Worm (Caenorhabditis elegans) whole organism, late embryonic: Measurements from ENCODE around the gene R05A10.7.

Source experiments
- C08G9.2 ChIP-seq: sonication (generic microtip); optimal IDR thresholded peaks from 2 replicates; lab custom pipeline; 2016; ENCODE audit warnings: mild to moderate bottlenecking, missing genetic modification characterization, moderate library complexity, missing compliant biosample characterization
- C38D4.7 ChIP-seq: fragments of 200-800 bp; sonication (Bioruptor generic); optimal IDR thresholded peaks from 2 replicates; lab custom pipeline; 2018; ENCODE audit warnings: mild to moderate bottlenecking, missing genetic modification characterization, moderate library complexity, missing compliant biosample characterization
- F13H6.1 ChIP-seq: sonication (generic microtip); optimal IDR thresholded peaks from 2 replicates; lab custom pipeline; 2016; ENCODE audit warnings: missing genetic modification characterization, missing compliant biosample characterization
- T23F11.4 ChIP-seq: fragments of 200-800 bp; sonication (Bioruptor generic); optimal IDR thresholded peaks from 2 replicates; lab custom pipeline; 2018; ENCODE audit warnings: mild to moderate bottlenecking, missing genetic modification characterization, missing compliant biosample characterization
- ahr-1 ChIP-seq: sonication (generic microtip); optimal IDR thresholded peaks from 2 replicates; lab custom pipeline; 2016; ENCODE audit warnings: missing genetic modification characterization, missing compliant biosample characterization
- ceh-14 ChIP-seq: sonication (generic microtip); optimal IDR thresholded peaks from 2 replicates; lab custom pipeline; 2016; ENCODE audit warnings: missing genotype, missing genetic modification characterization, missing compliant biosample characterization
- ceh-18 ChIP-seq: sonication (generic microtip); optimal IDR thresholded peaks from 2 replicates; lab custom pipeline; 2016; ENCODE audit warnings: missing genetic modification characterization, missing compliant biosample characterization
- ceh-19 ChIP-seq: fragments of 200-800 bp; sonication (Bioruptor generic); optimal IDR thresholded peaks from 2 replicates; lab custom pipeline; 2018; ENCODE audit warnings: mild to moderate bottlenecking, missing genetic modification characterization, missing compliant biosample characterization
- ceh-2 ChIP-seq: sonication (generic microtip); optimal IDR thresholded peaks from 2 replicates; lab custom pipeline; 2016; ENCODE audit warnings: missing genotype, missing genetic modification characterization, missing compliant biosample characterization
- ceh-34 ChIP-seq: sonication (generic microtip); optimal IDR thresholded peaks from 2 replicates; lab custom pipeline; 2016; ENCODE audit warnings: mild to moderate bottlenecking, missing genetic modification characterization, missing compliant biosample characterization
- dve-1 ChIP-seq: sonication (generic microtip); optimal IDR thresholded peaks from 2 replicates; lab custom pipeline; 2017; ENCODE audit warnings: antibody characterized with exemption, mild to moderate bottlenecking, missing genetic modification characterization, missing compliant biosample characterization
- elt-2 ChIP-seq: sonication (generic microtip); optimal IDR thresholded peaks from 2 replicates; lab custom pipeline; 2016; ENCODE audit warnings: missing genetic modification reagents, missing genetic modification characterization, missing compliant biosample characterization
- elt-4 ChIP-seq: sonication (generic microtip); optimal IDR thresholded peaks from 2 replicates; lab custom pipeline; 2016; ENCODE audit warnings: missing genetic modification characterization, missing compliant biosample characterization
- ets-4 ChIP-seq: sonication (generic microtip); optimal IDR thresholded peaks from 2 replicates; lab custom pipeline; 2016; ENCODE audit warnings: missing genetic modification characterization, missing compliant biosample characterization
- fkh-6 ChIP-seq: sonication (generic microtip); optimal IDR thresholded peaks from 2 replicates; lab custom pipeline; 2016; ENCODE audit warnings: missing genetic modification characterization, missing compliant biosample characterization
- gmeb-2 ChIP-seq: sonication (generic microtip); optimal IDR thresholded peaks from 2 replicates; lab custom pipeline; 2016; ENCODE audit warnings: missing genetic modification characterization, inconsistent platforms, missing compliant biosample characterization
- hlh-30 ChIP-seq: sonication (generic microtip); optimal IDR thresholded peaks from 2 replicates; lab custom pipeline; 2017; ENCODE audit warnings: antibody characterized with exemption, missing genetic modification characterization, missing compliant biosample characterization; ENCODE audit not compliant: insufficient read depth
- lin-11 ChIP-seq: fragments of 200-800 bp; sonication (Bioruptor generic); optimal IDR thresholded peaks from 2 replicates; lab custom pipeline; 2018; ENCODE audit warnings: mild to moderate bottlenecking, missing genetic modification characterization, missing compliant biosample characterization
- mec-3 ChIP-seq: sonication (generic microtip); optimal IDR thresholded peaks from 2 replicates; lab custom pipeline; 2016; ENCODE audit warnings: borderline replicate concordance, missing genetic modification characterization, missing compliant biosample characterization
- nhr-232 ChIP-seq: sonication (generic microtip); optimal IDR thresholded peaks from 2 replicates; lab custom pipeline; 2016; ENCODE audit warnings: missing genetic modification characterization, missing compliant biosample characterization
- pag-3 ChIP-seq: sonication (generic microtip); optimal IDR thresholded peaks from 2 replicates; lab custom pipeline; 2016; ENCODE audit warnings: missing compliant biosample characterization, missing genetic modification characterization, borderline replicate concordance
- pha-2 ChIP-seq: sonication (generic microtip); optimal IDR thresholded peaks from 2 replicates; lab custom pipeline; 2017; ENCODE audit warnings: mild to moderate bottlenecking, missing genetic modification characterization, missing compliant biosample characterization
- pqm-1 ChIP-seq: sonication (generic microtip); optimal IDR thresholded peaks from 2 replicates; lab custom pipeline; 2016; ENCODE audit warnings: missing genetic modification characterization, missing compliant biosample characterization
- sdc-2 ChIP-seq: sonication (generic microtip); optimal IDR thresholded peaks from 2 replicates; lab custom pipeline; 2016; ENCODE audit warnings: missing genotype, missing genetic modification characterization, missing compliant biosample characterization
- sox-4 ChIP-seq: sonication (generic microtip); optimal IDR thresholded peaks from 2 replicates; lab custom pipeline; 2017; ENCODE audit warnings: mild to moderate bottlenecking, missing genetic modification characterization, inconsistent platforms, missing compliant biosample characterization
- syd-9 ChIP-seq: sonication (generic microtip); optimal IDR thresholded peaks from 2 replicates; lab custom pipeline; 2016; ENCODE audit warnings: mild to moderate bottlenecking, missing genetic modification characterization, moderate library complexity, missing compliant biosample characterization
- tbx-2 ChIP-seq: sonication (generic microtip); optimal IDR thresholded peaks from 2 replicates; lab custom pipeline; 2016; ENCODE audit warnings: missing genetic modification characterization, missing compliant biosample characterization
- unc-3 ChIP-seq, 2 experiments: fragments of 200-800 bp in 1 of 2; sonication (Bioruptor generic) in 1 of 2; sonication (generic microtip) in 1 of 2; conservative IDR thresholded peaks in 1 of 2; optimal IDR thresholded peaks in 1 of 2; 2 replicates each; pipeline versions ENCODE4 v1.3.6 to Lab custom; 2016 to 2022; ENCODE audit warnings: missing compliant biosample characterization in 2 of 2, missing genetic modification characterization in 2 of 2, missing genetic modification reagents in 1 of 2
- unc-42 ChIP-seq: sonication (generic microtip); optimal IDR thresholded peaks from 2 replicates; lab custom pipeline; 2016; ENCODE audit warnings: missing genotype, missing genetic modification characterization, missing compliant biosample characterization
- unc-86 ChIP-seq: sonication (generic microtip); optimal IDR thresholded peaks from 2 replicates; lab custom pipeline; 2016; ENCODE audit warnings: missing genetic modification characterization, missing compliant biosample characterization
- ztf-16 ChIP-seq: sonication (generic microtip); optimal IDR thresholded peaks from 2 replicates; lab custom pipeline; 2017; ENCODE audit warnings: missing genetic modification characterization, missing compliant biosample characterization

The R05A10.7 gene

ce11 chrIV:14162772-14163171 is at the start of gene R05A10.7:
Gene R05A10.7, minus strand, starts transcription at chrIV:14162872.
- no peak for TF ChIP-seq pag-3

ce11 chrIV:14203162-14203561 is 40.5 kb upstream of the R05A10.7 start, which contains the start of gene F02H6.3:
Gene F02H6.3, plus strand, starts transcription at chrIV:14203427.
- TF ChIP-seq ceh-18 (tag; lab: Kevin White, UChicago), result no peak
- TF ChIP-seq ceh-2 (tag; lab: Kevin White, UChicago), result no peak
- TF ChIP-seq elt-2 (tag; lab: Kevin White, UChicago), result no peak
- no peak for TF ChIP-seq dve-1 (tag; lab: Kevin White, UChicago)
- TF ChIP-seq ceh-14, result no peak
- no peak for TF ChIP-seq T23F11.4 (GFP tag; lab: Kevin White, UChicago)
- no peak for TF ChIP-seq pha-2 (tag; lab: Kevin White, UChicago)
- TF ChIP-seq gmeb-2 (tag; lab: Kevin White, UChicago), result no peak
- no peak for TF ChIP-seq fkh-6 (tag; lab: Kevin White, UChicago)
- TF ChIP-seq ets-4 (tag; lab: Kevin White, UChicago), result no peak
- no peak for TF ChIP-seq lin-11 (tag; lab: Kevin White, UChicago)
- no peak for TF ChIP-seq C08G9.2 (tag; lab: Kevin White, UChicago)
- TF ChIP-seq syd-9, result no peak
- TF ChIP-seq unc-3 (GFP tag; conservative IDR thresholded peaks at IDR 0.05; lab: Robert Waterston, UW), result no peak
- no peak for TF ChIP-seq unc-3 (tag; optimal IDR thresholded peaks at IDR 0.05; lab: Kevin White, UChicago)
- TF ChIP-seq elt-4 (tag; lab: Kevin White, UChicago), result no peak
- no peak for TF ChIP-seq pqm-1 (tag; lab: Kevin White, UChicago)
- no peak for TF ChIP-seq sdc-2 (tag; lab: Kevin White, UChicago)

- TF ChIP-seq ztf-16 (tag; lab: Kevin White, UChicago) (no peak), ceh-34 (tag; lab: Kevin White, UChicago) (no peak), unc-3 (GFP tag; conservative IDR thresholded peaks at IDR 0.05; lab: Robert Waterston, UW) (no peak), unc-3 (tag; optimal IDR thresholded peaks at IDR 0.05; lab: Kevin White, UChicago) (no peak), ahr-1 (tag; lab: Kevin White, UChicago) (no peak), hlh-30 (tag; lab: Kevin White, UChicago) (no peak), syd-9 (no peak), sox-4 (tag; lab: Kevin White, UChicago) (no peak), unc-86 (tag; lab: Kevin White, UChicago) (no peak), ets-4 (tag; lab: Kevin White, UChicago) (no peak), C38D4.7 (GFP tag; lab: Kevin White, UChicago) (no peak), tbx-2 (no peak), fkh-6 (tag; lab: Kevin White, UChicago) (no peak), mec-3 (no peak), unc-42 (tag; lab: Kevin White, UChicago) (no peak), ceh-18 (tag; lab: Kevin White, UChicago) (no peak)
Observed at ce11 chrIV:14196176-14196575, 33.5 kb upstream of the R05A10.7 start, which contains the start of gene F02H6.2. Gene F02H6.2, plus strand, starts transcription at chrIV:14196476.

- no peak for TF ChIP-seq hlh-30 (tag; lab: Kevin White, UChicago)
- TF ChIP-seq nhr-232, result no peak
- TF ChIP-seq F13H6.1 (tag; lab: Kevin White, UChicago), result no peak
- no peak for TF ChIP-seq fkh-6 (tag; lab: Kevin White, UChicago)
- no peak for TF ChIP-seq ceh-34 (tag; lab: Kevin White, UChicago)
Observed at ce11 chrIV:14194317-14194716, 31.6 kb upstream of the R05A10.7 start.

- TF ChIP-seq ceh-19 (GFP tag; lab: Kevin White, UChicago) (no peak), sox-4 (tag; lab: Kevin White, UChicago) (no peak)
Observed at ce11 chrIV:14193196-14193595, 30.5 kb upstream of the R05A10.7 start, which contains the start of gene K01G12.3. Gene K01G12.3, plus strand, starts transcription at chrIV:14193496.
